Fruit fly (Drosophila melanogaster) Kc167 (cell line): ENCODE data around the gene CG9547.

Source experiments
- Myc ChIP-seq: fragments of >200 bp; optimal IDR thresholded peaks from 2 replicates; lab custom pipeline; 2017; ENCODE audit warnings: missing external identifiers
- Sin3A ChIP-seq: fragments of >200 bp; optimal IDR thresholded peaks from 2 replicates; lab custom pipeline; 2018; ENCODE audit warnings: missing external identifiers
- h ChIP-seq: fragments of >200 bp; optimal IDR thresholded peaks from 3 replicates; lab custom pipeline; 2018; ENCODE audit warnings: missing external identifiers
- insv ChIP-seq: fragments of >200 bp; optimal IDR thresholded peaks from 3 replicates; lab custom pipeline; 2018; ENCODE audit warnings: missing external identifiers
- psq ChIP-seq: fragments of >200 bp; optimal IDR thresholded peaks from 2 replicates; lab custom pipeline; 2017; ENCODE audit warnings: missing external identifiers
- ttk ChIP-seq: sonication (Bioruptor generic); optimal IDR thresholded peaks from 2 replicates; lab custom pipeline; 2017; ENCODE audit warnings: missing external identifiers

Gene CG9547

dm6 chr2L:6476753-6477152 is 17.6 kb downstream of the CG9547 start, which contains the start of gene CG9536:
TSS of gene CG9536 (minus strand) at chr2L:6476975.
- TF ChIP-seq h, result no peak

DNA sequence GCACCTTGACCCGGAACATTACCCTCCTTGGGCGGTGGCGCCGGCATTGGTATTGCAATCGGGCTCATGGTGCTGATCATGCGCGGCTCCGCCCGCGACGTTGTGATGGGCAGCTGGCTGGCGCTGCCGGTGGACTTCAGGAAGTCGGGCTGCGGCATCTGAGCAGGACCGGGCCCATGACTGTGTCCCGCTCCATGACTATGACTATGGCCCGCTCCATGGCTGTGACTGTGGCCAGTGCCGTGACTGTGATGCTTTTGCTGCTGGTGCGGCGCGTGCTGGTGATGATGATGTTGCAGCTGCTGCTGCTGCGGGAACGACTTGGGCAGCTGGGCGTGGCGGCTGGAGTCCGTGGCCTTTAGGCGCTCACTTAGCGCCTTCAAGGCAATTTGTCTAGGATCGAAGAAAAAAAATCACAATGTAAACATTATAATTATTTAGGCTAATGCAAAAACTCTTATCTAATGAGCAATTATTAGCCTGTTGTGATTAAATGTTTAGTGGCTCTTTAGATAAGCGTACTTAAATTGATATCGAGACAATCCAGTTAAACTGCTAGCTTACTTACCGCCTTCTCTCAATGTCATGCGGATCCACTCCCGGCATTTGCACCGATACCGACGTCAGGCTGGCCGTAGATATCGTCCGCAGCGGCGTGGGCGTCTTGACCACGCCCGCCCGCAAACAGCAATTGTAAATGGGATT is 19.3 kb downstream of the CG9547 start:
- TF ChIP-seq psq (no peak), insv (lab: Kevin White, UChicago) (no peak), Sin3A (lab: Kevin White, UChicago) (no peak), h (no peak), ttk (no peak), Myc (lab: Kevin White, UChicago) (no peak)

DNA sequence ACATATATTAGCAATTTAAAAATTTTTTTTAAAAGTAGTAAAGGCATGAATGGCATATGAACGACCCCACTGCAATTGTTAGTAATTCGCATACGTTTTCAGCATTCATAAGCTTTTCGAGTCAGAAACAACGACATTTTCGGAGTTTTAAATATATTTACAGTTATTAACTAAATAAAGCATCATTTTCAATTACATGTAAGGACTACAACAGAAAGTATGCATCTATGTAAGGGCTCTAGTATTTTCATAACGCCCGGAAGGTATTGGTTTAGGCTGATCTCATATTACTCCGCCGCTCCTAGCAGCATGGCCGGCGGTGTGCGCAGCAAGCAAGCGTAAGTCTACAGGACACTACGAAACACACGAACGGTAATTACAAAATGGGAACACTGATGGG is 20.0 kb downstream of the CG9547 start:
- TF ChIP-seq ttk (no peak), Sin3A (lab: Kevin White, UChicago) (no peak), h (no peak), Myc (lab: Kevin White, UChicago) (no peak), insv (lab: Kevin White, UChicago) (no peak), psq (no peak)

- TF ChIP-seq psq, result no peak
- TF ChIP-seq Myc (lab: Kevin White, UChicago), result no peak
- TF ChIP-seq Sin3A (lab: Kevin White, UChicago), result no peak
- no peak for TF ChIP-seq insv (lab: Kevin White, UChicago)
- no peak for TF ChIP-seq ttk
- no peak for TF ChIP-seq h
These were observed 21.0 kb downstream of the CG9547 start, which contains the start of gene mmy for dm6 chr2L:6473076-6474037. TSS of gene mmy (minus strand) at chr2L:6473904.

dm6 chr2L:6471978-6472776 is 22.2 kb downstream of the CG9547 start:
- no peak for TF ChIP-seq h
- no peak for TF ChIP-seq Sin3A (lab: Kevin White, UChicago)

DNA sequence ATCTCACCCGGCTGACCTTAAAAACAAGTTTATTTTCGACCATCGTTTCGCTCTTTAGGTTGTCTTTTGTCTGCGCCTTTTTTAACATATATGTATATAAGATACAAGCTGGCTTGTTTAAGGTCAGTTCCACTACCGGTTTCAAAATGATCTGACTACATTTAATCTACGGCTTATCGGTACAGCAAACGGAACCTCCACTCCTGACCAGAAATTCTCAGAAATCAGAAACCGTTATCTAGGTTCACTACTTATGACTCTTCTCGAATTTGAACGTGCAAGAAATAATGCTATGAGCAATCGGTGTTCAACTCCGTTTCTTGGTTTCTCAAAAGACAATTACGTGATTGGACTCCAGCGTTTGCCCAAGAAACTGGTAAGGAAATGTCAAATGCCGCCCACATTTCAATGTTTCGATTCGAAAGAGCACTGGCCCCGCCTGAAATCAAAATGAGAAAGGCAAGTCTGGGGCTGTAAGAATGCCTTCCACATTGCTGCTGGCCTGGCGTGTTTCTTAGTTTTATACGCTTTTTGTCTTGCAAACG is 24.2 kb downstream of the CG9547 start:
- TF ChIP-seq Myc (lab: Kevin White, UChicago) (no peak), ttk (no peak), psq (no peak), Sin3A (lab: Kevin White, UChicago) (no peak), insv (lab: Kevin White, UChicago) (no peak), h (no peak)

DNA sequence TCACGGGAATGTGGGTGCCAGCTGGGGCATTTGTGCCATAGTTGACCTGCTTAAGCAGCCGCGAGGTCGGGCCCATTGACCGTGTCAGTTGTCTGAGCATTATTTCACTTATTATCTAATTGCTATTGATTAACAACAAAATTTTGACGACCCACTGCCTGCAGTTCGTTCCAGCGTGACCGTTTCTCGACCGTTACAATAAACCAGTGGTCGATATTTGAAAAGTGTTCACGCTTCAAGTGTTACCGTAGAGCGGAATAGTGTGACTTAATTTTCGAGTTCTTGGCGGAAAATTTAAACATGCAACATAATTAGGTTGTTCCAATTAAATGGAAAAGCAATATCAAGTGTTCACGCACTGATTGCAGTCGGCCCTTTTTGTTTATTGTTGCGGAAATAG is 26.8 kb downstream of the CG9547 start, which contains the start of gene HemK1:
Gene HemK1 (minus strand): TSS at position 190 of the 400 bp plus-strand sequence.
- TF ChIP-seq Myc (lab: Kevin White, UChicago) (no peak), ttk (no peak), h (no peak), psq (no peak), Sin3A (lab: Kevin White, UChicago) (no peak), insv (lab: Kevin White, UChicago) (no peak)

- TF ChIP-seq psq, result no peak
- TF ChIP-seq insv (lab: Kevin White, UChicago), result no peak
- no peak for TF ChIP-seq Myc (lab: Kevin White, UChicago)
- no peak for TF ChIP-seq h
- no peak for TF ChIP-seq ttk
- no peak for TF ChIP-seq Sin3A (lab: Kevin White, UChicago)
These were observed 28.8 kb downstream of the CG9547 start, which contains the start of gene Rchy1 for dm6 chr2L:6465497-6465896. TSS of gene Rchy1 (minus strand) at chr2L:6465669.

dm6 chr2L:6464780-6465179 is 29.6 kb downstream of the CG9547 start:
- TF ChIP-seq h (no peak), ttk (no peak), Myc (lab: Kevin White, UChicago) (no peak), psq (no peak), Sin3A (lab: Kevin White, UChicago) (no peak), insv (lab: Kevin White, UChicago) (no peak)

DNA sequence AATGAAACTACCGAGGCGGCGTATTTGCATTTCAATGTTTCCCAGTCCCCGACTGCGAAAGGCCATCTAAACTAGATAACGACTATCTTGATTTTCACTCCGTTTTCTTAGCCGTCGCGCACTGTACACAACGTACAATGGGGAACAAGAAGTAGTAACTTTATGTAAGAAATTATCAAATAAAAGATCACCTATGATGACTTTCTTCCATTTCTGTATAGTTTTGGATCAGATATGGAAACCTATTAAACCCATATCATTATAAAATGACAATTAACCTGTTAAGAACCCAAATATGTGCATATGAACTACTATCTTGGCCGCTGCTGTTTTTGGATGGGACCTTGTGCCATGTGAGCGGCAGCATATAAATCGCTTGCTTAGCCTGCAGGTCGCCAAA is 30.1 kb downstream of the CG9547 start:
- TF ChIP-seq Myc (lab: Kevin White, UChicago), result no peak

dm6 chr2L:6463392-6463791 is 30.9 kb downstream of the CG9547 start:
- TF ChIP-seq psq, result no peak
- TF ChIP-seq Sin3A (lab: Kevin White, UChicago), result no peak
- TF ChIP-seq insv (lab: Kevin White, UChicago), result no peak
- TF ChIP-seq h, result no peak
- no peak for TF ChIP-seq ttk
- no peak for TF ChIP-seq Myc (lab: Kevin White, UChicago)

DNA sequence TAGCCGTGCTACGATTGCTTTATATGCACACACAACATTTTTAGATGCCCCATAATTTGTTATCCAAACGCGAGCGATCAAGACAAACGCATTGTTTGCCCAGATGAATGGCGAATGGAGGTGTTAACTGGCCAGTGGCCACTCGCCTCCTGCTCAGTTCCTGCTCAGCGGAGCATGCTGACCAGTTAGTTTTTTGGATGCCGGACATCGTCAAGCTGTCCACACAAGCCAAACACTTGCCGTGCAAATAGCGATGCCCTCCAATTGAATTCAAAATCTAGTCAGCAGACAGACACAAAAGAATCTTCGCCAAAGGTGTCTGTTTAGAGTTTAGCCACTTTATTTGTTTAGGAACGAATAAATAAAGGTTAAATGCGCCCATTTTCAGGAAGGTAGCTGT is 32.1 kb downstream of the CG9547 start:
- TF ChIP-seq insv (lab: Kevin White, UChicago) (no peak), h (no peak), ttk (no peak)
